Worm (Caenorhabditis elegans) whole organism, midembryonic: ENCODE measurements around the gene gex-2.

Experiments
- T22C8.4 ChIP-seq: fragments of 200-800 bp; sonication (Bioruptor generic); IDR thresholded peaks from 2 replicates; pipeline ENCODE4 v1.3.6; 2022; ENCODE audit warnings: missing genetic modification characterization, missing compliant biosample characterization
- cog-1 ChIP-seq: sonication (generic microtip); optimal IDR thresholded peaks from 2 replicates; lab custom pipeline; 2016; ENCODE audit warnings: missing genetic modification characterization, missing compliant biosample characterization
- flt-1 ChIP-seq: fragments of 200-800 bp; sonication (Bioruptor generic); IDR thresholded peaks from 2 replicates; pipeline ENCODE4 v1.3.6; 2022; ENCODE audit warnings: missing genetic modification characterization, missing compliant biosample characterization
- med-1 ChIP-seq: sonication (generic microtip); optimal IDR thresholded peaks from 2 replicates; lab custom pipeline; 2017; ENCODE audit warnings: missing genetic modification characterization, mild to moderate bottlenecking, missing compliant biosample characterization, antibody characterized with exemption, missing genetic modification reagents; ENCODE audit not compliant: insufficient read depth
- ref-1 ChIP-seq: fragments of 200-800 bp; sonication (Bioruptor generic); conservative IDR thresholded peaks from 2 replicates; pipeline ENCODE4 v1.3.6; 2022; ENCODE audit warnings: missing genetic modification reagents, missing genetic modification characterization, missing compliant biosample characterization

ce11 chrIV:605431-605830 lies 32.9 kb downstream of the gex-2 start:
- TF ChIP-seq ref-1 = no peak
- TF ChIP-seq med-1 (GFP tag; lab: Kevin White, UChicago) = no peak
- TF ChIP-seq flt-1 (GFP tag; lab: Robert Waterston, UW) = no peak
- no peak for TF ChIP-seq T22C8.4 (GFP tag; lab: Robert Waterston, UW)
- TF ChIP-seq cog-1 (tag; lab: Kevin White, UChicago) = no peak
